Fruit fly (Drosophila melanogaster): Measurements from ENCODE around the gene CG9356.

Gene CG9356

DNA sequence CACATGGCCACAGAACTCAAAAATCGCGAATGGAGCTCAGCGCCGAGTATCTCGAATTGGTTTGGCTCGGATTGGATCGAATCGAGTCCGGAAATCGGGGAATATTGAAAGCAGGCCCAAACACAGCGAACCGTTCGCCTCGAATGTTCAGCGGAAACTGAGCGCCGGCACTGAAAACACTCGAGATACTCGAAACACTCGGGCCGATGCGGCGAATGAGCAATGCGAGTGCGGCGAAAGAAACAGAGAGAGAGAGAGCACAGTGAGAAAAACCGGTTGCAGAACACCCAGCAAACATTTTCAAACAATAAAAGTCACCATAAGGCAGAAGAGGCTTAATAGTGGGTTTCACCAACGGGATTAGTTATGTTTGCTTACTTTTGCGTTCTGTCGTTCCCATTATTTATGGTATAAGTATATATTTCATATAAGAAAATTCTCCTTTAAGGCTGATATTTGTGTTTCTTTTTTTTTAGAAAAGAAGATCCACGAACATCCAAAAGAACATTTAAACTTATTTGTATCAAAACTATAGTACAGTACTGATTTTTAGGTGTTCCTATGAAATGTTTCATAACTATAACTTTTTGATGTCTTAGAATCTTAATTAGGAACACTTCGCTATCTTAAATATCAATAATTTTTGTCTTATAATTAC lies 9.6 kb downstream of the CG9356 start, which contains the start of gene FER (continued):
- peak; percentile 68 for TF ChIP-seq NFAT (GFP tag; IDR thresholded peaks at IDR 0.05)
- peak; percentile 39 for TF ChIP-seq sug (tag; optimal IDR thresholded peaks at IDR 0.05)
- no peak for TF ChIP-seq CG2129 (GFP tag; IDR thresholded peaks at IDR 0.05; ENCODE audit: partially characterized antibody)
- no peak for TF ChIP-seq Bteb2 (GFP tag; optimal IDR thresholded peaks at IDR 0.05)
- peak; percentile 21 for TF ChIP-seq CG4424 (GFP tag; optimal IDR thresholded peaks at IDR 0.05)
- TF ChIP-seq maf-S (GFP tag; optimal IDR thresholded peaks at IDR 0.05) = no peak
- TF ChIP-seq hkb (optimal IDR thresholded peaks at IDR 0.05) = no peak
- TF ChIP-seq hkb (GFP tag; IDR thresholded peaks at IDR 0.05) = peak; percentile 47
- TF ChIP-seq D19B (GFP tag; optimal IDR thresholded peaks at IDR 0.05) = no peak
- no peak for TF ChIP-seq Dad (GFP tag; optimal IDR thresholded peaks at IDR 0.05)
- TF ChIP-seq CG31365 (tag; optimal IDR thresholded peaks at IDR 0.05) = peak; percentile 14
- TF ChIP-seq mld (GFP tag; IDR thresholded peaks at IDR 0.05; ENCODE audit: partially characterized antibody) = 0 out of 3 replicates have a peak, but pooled peaks have one; percentile 59
- TF ChIP-seq CG8924 (tag; optimal IDR thresholded peaks at IDR 0.05) = no peak
- peak; percentile 51 for TF ChIP-seq Side (GFP tag; optimal IDR thresholded peaks at IDR 0.05)
- TF ChIP-seq ac (GFP tag; optimal IDR thresholded peaks at IDR 0.05) = peak; percentile 12
- peak; percentile 32; the same call in 1 of the 2 replicates for TF ChIP-seq CG9932 (GFP tag; IDR thresholded peaks at IDR 0.05)
- peak; percentile 18 for TF ChIP-seq CG10209 (GFP tag; optimal IDR thresholded peaks at IDR 0.05)
- TF ChIP-seq Ada2b (GFP tag; IDR thresholded peaks at IDR 0.05) = no peak
- TF ChIP-seq mirr (GFP tag; optimal IDR thresholded peaks at IDR 0.05) = peak; percentile 54
- TF ChIP-seq CG32772 (GFP tag; IDR thresholded peaks at IDR 0.05) = no peak
- no peak for TF ChIP-seq eve (GFP tag; optimal IDR thresholded peaks at IDR 0.05)
- TF ChIP-seq Myb (GFP tag; optimal IDR thresholded peaks at IDR 0.05) = no peak
- TF ChIP-seq CG2120 (GFP tag; optimal IDR thresholded peaks at IDR 0.05) = peak; percentile 40
- peak; percentile 6 for TF ChIP-seq CG4617 (GFP tag; optimal IDR thresholded peaks at IDR 0.05; ENCODE audit: borderline replicate concordance)
- peak; percentile 84 to 87 for TF ChIP-seq Trl (optimal IDR thresholded peaks at IDR 0.05)
- peak; percentile 70 for TF ChIP-seq Trl (GFP tag; optimal IDR thresholded peaks at IDR 0.05)
- TF ChIP-seq CG32767 (GFP tag; IDR thresholded peaks at IDR 0.05) = no peak
- peak; percentile 38 for TF ChIP-seq ATbp (GFP tag; optimal IDR thresholded peaks at IDR 0.05)
- TF ChIP-seq Tbp (GFP tag; optimal IDR thresholded peaks at IDR 0.05) = no peak
- no peak for TF ChIP-seq CG4404 (GFP tag; IDR thresholded peaks at IDR 0.05)
- no peak for TF ChIP-seq jigr1 (GFP tag; IDR thresholded peaks at IDR 0.05)
- TF ChIP-seq nerfin-2 (GFP tag; IDR thresholded peaks at IDR 0.05; ENCODE audit: partially characterized antibody) = no peak; the same call in 1 of the 2 replicates
- TF ChIP-seq Max (GFP tag; optimal IDR thresholded peaks at IDR 0.05) = no peak
- no peak for TF ChIP-seq trem (tag; optimal IDR thresholded peaks at IDR 0.05)
- TF ChIP-seq CG33557 (GFP tag; optimal IDR thresholded peaks at IDR 0.05) = peak; percentile 21
- no peak for TF ChIP-seq Elba2 (GFP tag; optimal IDR thresholded peaks at IDR 0.05)
- no peak for TF ChIP-seq exex (tag; optimal IDR thresholded peaks at IDR 0.05)
- TF ChIP-seq CG2678 (tag; optimal IDR thresholded peaks at IDR 0.05) = peak; percentile 31
- TF ChIP-seq tup (GFP tag; optimal IDR thresholded peaks at IDR 0.05) = no peak
- no peak for TF ChIP-seq Hr78 (GFP tag; optimal IDR thresholded peaks at IDR 0.05)
- no peak for TF ChIP-seq CG11247 (GFP tag; IDR thresholded peaks at IDR 0.05)
- TF ChIP-seq cg (GFP tag; optimal IDR thresholded peaks at IDR 0.05) = no peak
- no peak for TF ChIP-seq CG9817 (tag; optimal IDR thresholded peaks at IDR 0.05)
- TF ChIP-seq CG2889 (GFP tag; IDR thresholded peaks at IDR 0.05) = no peak
- TF ChIP-seq lilli (GFP tag; optimal IDR thresholded peaks at IDR 0.05) = peak; percentile 39
- TF ChIP-seq jing (GFP tag; optimal IDR thresholded peaks at IDR 0.05) = no peak
- no peak for TF ChIP-seq Atf-2 (GFP tag; optimal IDR thresholded peaks at IDR 0.05)
- peak; percentile 80 for TF ChIP-seq CG13894 (tag; optimal IDR thresholded peaks at IDR 0.05)
- TF ChIP-seq jumu (GFP tag; optimal IDR thresholded peaks at IDR 0.05) = no peak
- TF ChIP-seq pfk (GFP tag; optimal IDR thresholded peaks at IDR 0.05) = peak; percentile 57

Data from whole organism, embryonic.